Fruit fly (Drosophila melanogaster) whole organism, embryonic: ENCODE data around the gene CG10214.

Source experiments
- Ada2b ChIP-seq: fragments of 200-800 bp; sonication (Bioruptor generic); IDR thresholded peaks from 2 replicates; pipeline ENCODE4 v1.3.6; 2022; ENCODE audit warnings: missing biosample characterization, missing genetic modification characterization
- Atf6 ChIP-seq: fragments of 200-800 bp; sonication (Bioruptor generic); IDR thresholded peaks from 2 replicates; pipeline ENCODE4 v1.3.6; 2022; ENCODE audit warnings: missing biosample characterization, missing genetic modification characterization
- Blimp-1 ChIP-seq: fragments of 200-800 bp; sonication (Bioruptor generic); optimal IDR thresholded peaks from 3 replicates; lab custom pipeline; 2018; ENCODE audit warnings: missing biosample characterization, missing genetic modification characterization, mild to moderate bottlenecking, moderate library complexity, missing genetic modification reagents
- BtbVII ChIP-seq: fragments of 200-800 bp; sonication (Bioruptor generic); optimal IDR thresholded peaks from 3 replicates; lab custom pipeline; 2017; ENCODE audit warnings: missing biosample characterization, mild to moderate bottlenecking, missing genetic modification characterization
- CG10462 ChIP-seq: fragments of 200-800 bp; sonication (Bioruptor generic); optimal IDR thresholded peaks from 2 replicates; lab custom pipeline; 2016; ENCODE audit warnings: missing biosample characterization, missing genetic modification characterization
- CG11247 ChIP-seq: fragments of 200-800 bp; sonication (Bioruptor generic); IDR thresholded peaks from 2 replicates; pipeline ENCODE4 v1.3.6; 2022; ENCODE audit warnings: missing biosample characterization, missing genetic modification characterization
- CG1603 ChIP-seq: fragments of 200-800 bp; sonication (Bioruptor generic); optimal IDR thresholded peaks from 2 replicates; lab custom pipeline; 2019; ENCODE audit warnings: missing biosample characterization, mild to moderate bottlenecking, missing genetic modification characterization, moderate library complexity
- CG1647 ChIP-seq: fragments of 200-800 bp; sonication (Bioruptor generic); optimal IDR thresholded peaks from 3 replicates; lab custom pipeline; 2016; ENCODE audit warnings: missing biosample characterization, missing genetic modification characterization
- CG17385 ChIP-seq: fragments of 200-800 bp; sonication (Bioruptor generic); optimal IDR thresholded peaks from 3 replicates; lab custom pipeline; 2018; ENCODE audit warnings: missing biosample characterization, mild to moderate bottlenecking, missing genetic modification characterization
- CG17802 ChIP-seq: fragments of 200-800 bp; sonication (Bioruptor generic); optimal IDR thresholded peaks from 2 replicates; lab custom pipeline; 2018; ENCODE audit warnings: missing biosample characterization, mild to moderate bottlenecking, missing genetic modification characterization, moderate library complexity
- CG18011 ChIP-seq: fragments of 200-800 bp; sonication (Bioruptor generic); optimal IDR thresholded peaks from 2 replicates; lab custom pipeline; 2017; ENCODE audit warnings: missing biosample characterization, missing genetic modification characterization, mild to moderate bottlenecking, moderate library complexity, missing genotype
- CG2202 ChIP-seq: fragments of 200-800 bp; sonication (Bioruptor generic); optimal IDR thresholded peaks from 2 replicates; lab custom pipeline; 2018; ENCODE audit warnings: missing biosample characterization, mild to moderate bottlenecking, missing genetic modification characterization
- CG2875 ChIP-seq: fragments of 200-800 bp; sonication (Bioruptor generic); optimal IDR thresholded peaks from 2 replicates; lab custom pipeline; 2017; ENCODE audit warnings: missing biosample characterization, mild to moderate bottlenecking, missing genetic modification characterization, missing genetic modification reagents
- CG31441 ChIP-seq: fragments of 200-800 bp; sonication (Bioruptor generic); IDR thresholded peaks from 2 replicates; pipeline ENCODE4 v1.3.6; 2022; ENCODE audit warnings: missing biosample characterization, missing genetic modification characterization
- CG3163 ChIP-seq: fragments of 200-800 bp; sonication (Bioruptor generic); optimal IDR thresholded peaks from 3 replicates; lab custom pipeline; 2016; ENCODE audit warnings: missing biosample characterization, missing genetic modification characterization
- CG6254 ChIP-seq: fragments of 200-800 bp; sonication (Bioruptor generic); optimal IDR thresholded peaks from 3 replicates; lab custom pipeline; 2017; ENCODE audit warnings: mild to moderate bottlenecking, missing biosample characterization, missing genetic modification reagents, missing genetic modification characterization
- CG7271 ChIP-seq: fragments of 200-800 bp; sonication (Bioruptor generic); optimal IDR thresholded peaks from 2 replicates; lab custom pipeline; 2018; ENCODE audit warnings: missing biosample characterization, mild to moderate bottlenecking, missing genetic modification characterization, moderate library complexity
- CG7556 ChIP-seq: fragments of 200-800 bp; sonication (Bioruptor generic); optimal IDR thresholded peaks from 2 replicates; lab custom pipeline; 2017; ENCODE audit warnings: missing biosample characterization, mild to moderate bottlenecking, missing genetic modification characterization
- CG8089 ChIP-seq: fragments of 200-800 bp; sonication (Bioruptor generic); optimal IDR thresholded peaks from 3 replicates; lab custom pipeline; 2016; ENCODE audit warnings: missing biosample characterization, missing genetic modification characterization
- CG8281 ChIP-seq: fragments of 200-800 bp; sonication (Bioruptor generic); optimal IDR thresholded peaks from 2 replicates; lab custom pipeline; 2018; ENCODE audit warnings: missing biosample characterization, mild to moderate bottlenecking, missing genetic modification characterization, moderate library complexity
- CG9932 ChIP-seq: fragments of 200-800 bp; sonication (Bioruptor generic); IDR thresholded peaks from 2 replicates; pipeline ENCODE4 v1.3.6; 2022; ENCODE audit warnings: missing biosample characterization, missing genetic modification characterization
- HLH3B ChIP-seq: fragments of 200-800 bp; sonication (Bioruptor generic); IDR thresholded peaks from 2 replicates; pipeline ENCODE4 v1.3.6; 2022; ENCODE audit warnings: missing biosample characterization, missing genetic modification characterization
- Hr51 ChIP-seq, 2 experiments: fragments of 200-800 bp; sonication (Bioruptor generic); optimal IDR thresholded peaks; 2 replicates in 1 of 2; 3 replicates in 1 of 2; lab custom pipeline; 2016 to 2018; ENCODE audit warnings: missing biosample characterization in 2 of 2, missing genetic modification characterization in 2 of 2, mild to moderate bottlenecking in 1 of 2, moderate library complexity in 1 of 2
- Max ChIP-seq: fragments of 200-800 bp; sonication (Bioruptor generic); optimal IDR thresholded peaks from 2 replicates; lab custom pipeline; 2016; ENCODE audit warnings: missing biosample characterization, mild to moderate bottlenecking, missing genetic modification characterization
- NfI ChIP-seq: fragments of 200-800 bp; sonication (Bioruptor generic); optimal IDR thresholded peaks from 3 replicates; lab custom pipeline; 2018; ENCODE audit warnings: missing biosample characterization, mild to moderate bottlenecking, missing genetic modification characterization, moderate library complexity
- Pdp1 ChIP-seq, 2 experiments: fragments of 200-800 bp; sonication (Bioruptor generic); optimal IDR thresholded peaks; 3 replicates each; lab custom pipeline; 2016; ENCODE audit warnings: missing biosample characterization in 2 of 2, missing genetic modification characterization in 2 of 2, mild to moderate bottlenecking in 1 of 2, moderate library complexity in 1 of 2
- Rfx ChIP-seq: fragments of 200-800 bp; sonication (Bioruptor generic); IDR thresholded peaks from 2 replicates; pipeline ENCODE4 v1.3.6; 2022; ENCODE audit warnings: missing biosample characterization, missing genetic modification characterization
- Rx ChIP-seq: fragments of 200-800 bp; sonication (Bioruptor generic); IDR thresholded peaks from 2 replicates; pipeline ENCODE4 v1.3.6; 2022; ENCODE audit warnings: missing biosample characterization, missing genetic modification characterization
- Side ChIP-seq: fragments of 200-800 bp; sonication (Bioruptor generic); optimal IDR thresholded peaks from 2 replicates; lab custom pipeline; 2016; ENCODE audit warnings: missing biosample characterization, missing genetic modification characterization
- Spps ChIP-seq: fragments of 200-800 bp; sonication (Bioruptor generic); optimal IDR thresholded peaks from 2 replicates; lab custom pipeline; 2018; ENCODE audit warnings: missing biosample characterization, mild to moderate bottlenecking, missing genetic modification characterization
- Usf ChIP-seq: fragments of 200-800 bp; sonication (Bioruptor generic); optimal IDR thresholded peaks from 2 replicates; lab custom pipeline; 2017; ENCODE audit warnings: missing genotype, missing biosample characterization, missing genetic modification characterization
- corto ChIP-seq: fragments of 200-800 bp; sonication (Bioruptor generic); optimal IDR thresholded peaks from 2 replicates; lab custom pipeline; 2016; ENCODE audit warnings: missing biosample characterization, mild to moderate bottlenecking, missing genetic modification characterization, moderate library complexity
- crc ChIP-seq: fragments of 200-800 bp; sonication (Bioruptor generic); optimal IDR thresholded peaks from 2 replicates; lab custom pipeline; 2016; ENCODE audit warnings: missing biosample characterization, missing genetic modification characterization
- crol ChIP-seq: fragments of 200-800 bp; sonication (Bioruptor generic); IDR thresholded peaks from 2 replicates; pipeline ENCODE4 v1.3.6; 2022; ENCODE audit warnings: missing biosample characterization, missing genetic modification characterization
- dmrt99B ChIP-seq: fragments of 200-800 bp; sonication (Bioruptor generic); optimal IDR thresholded peaks from 2 replicates; lab custom pipeline; 2018; ENCODE audit warnings: missing biosample characterization, mild to moderate bottlenecking, missing genetic modification characterization, moderate library complexity
- gfzf ChIP-seq: fragments of 200-800 bp; sonication (Bioruptor generic); optimal IDR thresholded peaks from 2 replicates; lab custom pipeline; 2016; ENCODE audit warnings: missing biosample characterization, mild to moderate bottlenecking, missing genetic modification characterization, moderate library complexity
- insv ChIP-seq, 2 experiments: fragments of 200-800 bp; sonication (Bioruptor generic); optimal IDR thresholded peaks; 3 replicates each; lab custom pipeline; 2016 to 2018; ENCODE audit warnings: missing biosample characterization in 2 of 2, missing genetic modification characterization in 2 of 2
- inv ChIP-seq: fragments of 200-800 bp; sonication (Bioruptor generic); IDR thresholded peaks from 2 replicates; pipeline ENCODE4 v1.3.6; 2022; ENCODE audit warnings: missing biosample characterization, missing genetic modification characterization; ENCODE audit not compliant: partially characterized antibody
- ken ChIP-seq: fragments of 200-800 bp; sonication (Bioruptor generic); IDR thresholded peaks from 3 replicates; pipeline ENCODE4 v1.3.6; 2022; ENCODE audit warnings: missing biosample characterization, missing genetic modification characterization
- nau ChIP-seq: fragments of 200-800 bp; sonication (Bioruptor generic); optimal IDR thresholded peaks from 3 replicates; lab custom pipeline; 2017; ENCODE audit warnings: missing biosample characterization, mild to moderate bottlenecking, missing genetic modification characterization, missing genetic modification reagents
- pan ChIP-seq, 4 experiments: fragments of >200 bp in 3 of 4; fragments of 200-800 bp in 1 of 4; sonication (Bioruptor generic) in 1 of 4; optimal IDR thresholded peaks in 3 of 4; IDR thresholded peaks in 1 of 4; 2 replicates each; pipeline versions ENCODE4 v1.3.6 to Lab custom; 2017 to 2022; ENCODE audit warnings: missing biosample characterization in 2 of 4, missing genetic modification characterization in 2 of 4, mixed read lengths in 1 of 4
- pzg ChIP-seq: fragments of 200-800 bp; sonication (Bioruptor generic); optimal IDR thresholded peaks from 3 replicates; lab custom pipeline; 2018; ENCODE audit warnings: missing biosample characterization, mild to moderate bottlenecking, missing genetic modification characterization, moderate library complexity
- sd ChIP-seq: fragments of 200-800 bp; sonication (Bioruptor generic); optimal IDR thresholded peaks from 3 replicates; lab custom pipeline; 2018; ENCODE audit warnings: missing biosample characterization, mild to moderate bottlenecking, missing genetic modification characterization, moderate library complexity
- so ChIP-seq: fragments of 200-800 bp; sonication (Bioruptor generic); IDR thresholded peaks from 3 replicates; pipeline ENCODE4 v1.3.6; 2022; ENCODE audit warnings: missing biosample characterization, missing genetic modification characterization
- trem ChIP-seq: fragments of 200-800 bp; optimal IDR thresholded peaks from 3 replicates; lab custom pipeline; 2019; ENCODE audit warnings: missing biosample characterization, mild to moderate bottlenecking, missing genetic modification characterization, moderate library complexity
- vvl ChIP-seq: fragments of 200-800 bp; sonication (Bioruptor generic); IDR thresholded peaks from 2 replicates; pipeline ENCODE4 v1.3.6; 2022; ENCODE audit warnings: missing biosample characterization, missing genetic modification characterization
- yki ChIP-seq: fragments of >200 bp; optimal IDR thresholded peaks from 3 replicates; lab custom pipeline; 2018
- zen ChIP-seq: fragments of 200-800 bp; sonication (Bioruptor generic); optimal IDR thresholded peaks from 3 replicates; lab custom pipeline; 2018; ENCODE audit warnings: missing biosample characterization, mild to moderate bottlenecking, missing genetic modification characterization, moderate library complexity

Gene CG10214

DNA sequence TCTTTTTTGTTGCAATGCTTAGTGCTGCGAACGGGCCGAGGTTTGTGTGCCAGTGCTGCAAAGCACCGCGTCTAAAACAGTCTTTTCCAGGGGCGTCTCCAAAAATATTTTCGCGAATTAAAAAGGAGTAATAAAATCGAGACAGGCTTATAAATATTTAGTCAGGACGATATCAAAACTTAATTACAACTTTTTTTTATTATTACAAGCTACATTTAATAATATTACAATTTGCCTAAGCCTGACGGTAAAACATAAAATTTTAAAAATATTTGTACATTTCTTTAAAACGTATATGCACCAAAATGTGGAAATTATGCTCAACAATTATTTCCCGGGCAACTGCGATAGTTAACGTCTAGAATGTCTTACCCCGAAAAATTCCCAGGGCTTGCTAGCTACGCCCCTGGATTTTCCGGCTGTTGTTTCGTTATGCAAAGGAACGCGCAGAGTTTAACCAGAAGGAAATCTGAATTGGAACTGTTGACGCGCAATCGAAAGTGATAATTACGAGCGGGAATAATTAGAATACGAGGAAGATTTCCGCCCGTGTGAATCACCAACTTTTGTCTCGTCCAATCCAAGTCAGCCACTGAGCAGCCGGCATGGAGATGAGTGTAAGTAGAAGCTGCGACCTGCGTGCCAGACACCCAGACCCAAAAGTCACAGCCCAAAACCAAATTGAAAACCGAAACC lies 9.2 kb downstream of the CG10214 start, which contains the start of the genes PTPMT1 and Hrd3 (continued):
- TF ChIP-seq crc = peak; percentile 93
- TF ChIP-seq Pdp1 (GFP tag; optimal IDR thresholded peaks at IDR 0.05; lab: Kevin White, UChicago) = peak; percentile 99
- peak; percentile 76 to 85 for TF ChIP-seq insv (GFP tag; optimal IDR thresholded peaks at IDR 0.05; lab: Kevin White, UChicago)
- TF ChIP-seq Rx (GFP tag; lab: Robert Waterston, UW) = peak; percentile 89; the same call in 1 of the 2 replicates
- peak; percentile 83 for TF ChIP-seq CG17802
- peak; percentile 98 for TF ChIP-seq CG10462 (GFP tag; lab: Kevin White, UChicago)
- peak; percentile 96 for TF ChIP-seq CG11247
- TF ChIP-seq Spps (tag; lab: Kevin White, UChicago) = peak; percentile 96
- TF ChIP-seq Blimp-1 (GFP tag; lab: Kevin White, UChicago) = peak; percentile 95
- TF ChIP-seq CG8089 = peak; percentile 94
- peak; percentile 98 for TF ChIP-seq CG1647 (GFP tag; lab: Kevin White, UChicago)
- TF ChIP-seq pzg (GFP tag; lab: Kevin White, UChicago) = peak; percentile 44
- TF ChIP-seq pan (optimal IDR thresholded peaks at IDR 0.05; lab: Kevin White, UChicago) = no peak
- peak in 1 of 2 experiments; percentile 93 for TF ChIP-seq pan (GFP tag; optimal IDR thresholded peaks at IDR 0.05 in 1 of 2, IDR thresholded peaks at IDR 0.05 in 1 of 2)
- TF ChIP-seq so (GFP tag; lab: Robert Waterston, UW) = peak; percentile 95
- peak; percentile 99 for TF ChIP-seq CG7556
- TF ChIP-seq CG8281 (tag; lab: Kevin White, UChicago) = peak; percentile 93
- peak; percentile 99 for TF ChIP-seq Usf
- peak; percentile 98 to 99 for TF ChIP-seq Hr51 (GFP tag; optimal IDR thresholded peaks at IDR 0.05; lab: Kevin White, UChicago)
- peak; percentile 93 for TF ChIP-seq HLH3B
- TF ChIP-seq inv (GFP tag; lab: Robert Waterston, UW) = 0 out of 2 replicates have a peak, but pooled peaks have one; percentile 9
- TF ChIP-seq CG7271 (tag; lab: Kevin White, UChicago) = peak; percentile 91
- TF ChIP-seq yki (lab: Kevin White, UChicago) = no peak
- TF ChIP-seq CG6254 (GFP tag; lab: Kevin White, UChicago) = peak; percentile 94
- TF ChIP-seq CG17385 = peak; percentile 97
- peak; percentile 96 for TF ChIP-seq vvl
- peak; percentile 93 for TF ChIP-seq corto (GFP tag; lab: Kevin White, UChicago)
- peak; percentile 32 for TF ChIP-seq gfzf (GFP tag; lab: Kevin White, UChicago)
- peak; percentile 79 for TF ChIP-seq CG1603 (tag; lab: Kevin White, UChicago)
- TF ChIP-seq CG2202 (tag; lab: Kevin White, UChicago) = peak; percentile 97
- TF ChIP-seq Side (GFP tag; lab: Kevin White, UChicago) = peak; percentile 96
- TF ChIP-seq dmrt99B (tag; lab: Kevin White, UChicago) = peak; percentile 99
- TF ChIP-seq crol = peak; percentile 63; the same call in 1 of the 2 replicates
- peak; percentile 97 for TF ChIP-seq Atf6
- peak; percentile 96 for TF ChIP-seq sd (tag; lab: Kevin White, UChicago)
- peak; percentile 97 for TF ChIP-seq Rfx (GFP tag; lab: Robert Waterston, UW)
- peak; percentile 98 for TF ChIP-seq BtbVII (GFP tag; lab: Kevin White, UChicago)
- peak; percentile 98 for TF ChIP-seq NfI (GFP tag; lab: Kevin White, UChicago)
- peak; percentile 99 for TF ChIP-seq CG31441 (GFP tag; lab: Robert Waterston, UW)
- TF ChIP-seq zen (tag; lab: Kevin White, UChicago) = peak; percentile 98
- TF ChIP-seq nau (GFP tag; lab: Kevin White, UChicago) = no peak
- TF ChIP-seq CG2875 = peak; percentile 97
- TF ChIP-seq Ada2b (GFP tag; lab: Robert Waterston, UW) = peak; percentile 92
- peak; percentile 99 for TF ChIP-seq Max (GFP tag; lab: Kevin White, UChicago)
- peak; percentile 94 for TF ChIP-seq ken (GFP tag; lab: Robert Waterston, UW)
- peak; percentile 97 for TF ChIP-seq CG9932 (GFP tag; lab: Robert Waterston, UW)
- peak; percentile 86 for TF ChIP-seq CG3163
- TF ChIP-seq CG18011 = peak; percentile 92
- peak; percentile 95 for TF ChIP-seq trem (tag; lab: Kevin White, UChicago)
